Worm (Caenorhabditis elegans): ENCODE data around the gene F37C12.18.

DNA sequence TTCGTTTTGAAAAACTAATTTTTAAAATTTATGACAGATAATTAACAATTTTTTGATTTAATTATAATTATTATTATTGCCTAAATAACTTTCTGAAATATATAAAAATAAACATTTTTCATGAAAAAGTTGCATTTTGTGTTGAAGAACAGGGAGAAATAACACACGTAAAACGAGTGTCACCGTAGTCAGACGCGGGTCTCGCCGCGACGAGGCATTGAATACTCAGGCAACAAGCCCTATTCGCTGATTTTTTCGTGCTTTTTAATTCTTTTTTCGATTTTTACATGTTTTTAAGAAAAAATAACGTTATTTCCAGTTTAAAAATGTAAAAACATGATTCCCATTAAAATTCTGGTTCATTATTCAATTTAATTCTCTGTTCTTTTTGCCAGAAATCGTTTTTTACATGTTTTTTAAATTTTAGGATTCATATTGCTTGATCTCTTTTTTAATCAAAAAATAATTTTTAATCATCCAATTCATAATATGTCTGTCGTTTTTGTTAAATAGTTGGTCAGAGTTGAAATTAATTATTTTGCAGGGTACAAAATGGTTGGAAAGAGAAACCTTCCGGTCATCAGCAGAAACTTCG lies 12.8 kb upstream of the F37C12.18 start, which contains the start of gene rpl-6:
- peak; percentile 1 for TF ChIP-seq nhr-76 (tag; optimal IDR thresholded peaks at IDR 0.05)
- peak in 1 of 3 experiments; percentile 72 for TF ChIP-seq elt-3 (tag; optimal IDR thresholded peaks at IDR 0.05)
- no peak for TF ChIP-seq eor-1 (tag; optimal IDR thresholded peaks at IDR 0.05)
- TF ChIP-seq daf-12 (tag; optimal IDR thresholded peaks at IDR 0.05), result no peak
- TF ChIP-seq egl-27 (tag; optimal IDR thresholded peaks at IDR 0.05), result peak; percentile 72
- peak; percentile 59 for TF ChIP-seq ama-1 (optimal IDR thresholded peaks at IDR 0.05)
- peak; percentile 93 for TF ChIP-seq lin-15B (tag; optimal IDR thresholded peaks at IDR 0.05)
- no peak for TF ChIP-seq nhr-77 (tag; optimal IDR thresholded peaks at IDR 0.05)

Data from whole organism, L3 larva.